Worm (Caenorhabditis elegans) whole organism, L1 larva: ENCODE data around the gene F49F1.12.

Source experiments
- aha-1 ChIP-seq: fragments of 150-350 bp; optimal IDR thresholded peaks from 2 replicates; lab custom pipeline; 2014; ENCODE audit warnings: missing biosample characterization, missing genetic modification characterization
- fkh-10 ChIP-seq: sonication (generic microtip); optimal IDR thresholded peaks from 2 replicates; lab custom pipeline; 2017; ENCODE audit warnings: missing biosample characterization, missing genetic modification reagents, missing genetic modification characterization
- nhr-77 ChIP-seq: fragments of 150-350 bp; optimal IDR thresholded peaks from 2 replicates; lab custom pipeline; 2014; ENCODE audit warnings: missing biosample characterization, missing genetic modification characterization

DNA sequence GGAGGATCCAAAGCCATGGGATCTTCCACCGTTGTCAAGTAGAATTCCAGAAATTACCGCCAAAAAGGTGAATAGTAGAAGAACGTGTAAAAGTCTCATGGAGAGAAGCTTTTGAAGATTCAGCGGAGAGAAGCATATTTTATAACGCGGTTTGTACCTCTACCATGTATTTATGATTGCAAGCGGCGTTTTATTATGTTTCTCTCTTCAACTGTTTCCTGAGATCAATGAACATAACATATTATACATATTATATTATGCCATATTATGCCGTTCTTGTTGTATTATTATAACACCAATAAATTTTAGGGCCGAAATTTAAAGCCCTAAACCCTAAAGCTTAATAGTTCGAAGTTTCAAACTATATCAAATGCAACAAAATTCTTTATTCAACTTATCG lies 2.6 kb downstream of the F49F1.12 start, which contains the start of gene F49F1.18:
- TF ChIP-seq nhr-77 (tag; lab: Kevin White, UChicago): no peak
- no peak for TF ChIP-seq aha-1
- TF ChIP-seq fkh-10 (GFP tag; lab: Kevin White, UChicago): no peak
